Fruit fly (Drosophila melanogaster): ENCODE results near the gene Pfdn2.

dm6 chr3L:11109454-11109853, 35.3 kb upstream of the Pfdn2 start, which contains the start of the genes CG34012 and emei:
- TF ChIP-seq Crg-1 (GFP tag; optimal IDR thresholded peaks at IDR 0.05) (no peak), CG7101 (tag; optimal IDR thresholded peaks at IDR 0.05) (no peak), tj (GFP tag; optimal IDR thresholded peaks at IDR 0.05) (no peak), CG33017 (tag; optimal IDR thresholded peaks at IDR 0.05) (no peak), kay (GFP tag; ENCODE audit: borderline replicate concordance) (no peak), CG1620 (GFP tag; optimal IDR thresholded peaks at IDR 0.05) (no peak), pad (GFP tag; optimal IDR thresholded peaks at IDR 0.05) (no peak), cic (GFP tag; optimal IDR thresholded peaks at IDR 0.05) (no peak)
